Worm (Caenorhabditis elegans) whole organism, L2 larva: ENCODE measurements around the gene slmp-1.

ENCODE experiments used
- R02D3.7 ChIP-seq: fragments of 150-350 bp; optimal IDR thresholded peaks from 2 replicates; lab custom pipeline; 2014; ENCODE audit warnings: missing biosample characterization, missing genetic modification characterization
- lin-11 ChIP-seq: fragments of 150-350 bp; sonication (generic microtip); optimal IDR thresholded peaks from 2 replicates; lab custom pipeline; 2014; ENCODE audit warnings: missing biosample characterization, missing genetic modification characterization, inconsistent platforms, mixed read lengths

- no peak for TF ChIP-seq R02D3.7 (tag; lab: Kevin White, UChicago)
- no peak for TF ChIP-seq lin-11 (tag; lab: Kevin White, UChicago)
Observed at ce11 chrIV:3234269-3234668, 20.7 kb downstream of the slmp-1 start.
